In genomic region chr3R:14576692-14577646, dm6 we compare ENCODE assay signal across 5 fruit fly cellular contexts.
TF ChIP-seq lines count a peak whose summit lies in the region.

Gene stumps (plus strand): TSS chr3R:14577217.

- peak; percentile 76 to 81 for TF ChIP-seq CTCF in S2 (optimal IDR thresholded peaks at IDR 0.05; lab: Kevin White, UChicago)
- TF ChIP-seq CTCF in whole organism, embryonic (GFP tag; optimal IDR thresholded peaks at IDR 0.05; lab: Kevin White, UChicago), result peak; percentile 87

TF ChIP-seq in whole organism, adult, 20 proteins besides CTCF, POLR2A, EP300 and RAD21:
- TF ChIP-seq cnc (optimal IDR thresholded peaks at IDR 0.05; lab: Kevin White, UChicago) (no peak), CG12768 (GFP tag; optimal IDR thresholded peaks at IDR 0.05; lab: Kevin White, UChicago) (peak; percentile 47)
TF ChIP-seq in whole organism, adult: peak in this region for 1.

TF ChIP-seq in whole organism, embryonic, 481 proteins besides CTCF, POLR2A, EP300 and RAD21 (continues in another document):
- TF ChIP-seq nerfin-2 (GFP tag; IDR thresholded peaks at IDR 0.05; lab: Robert Waterston, UW; ENCODE audit: partially characterized antibody) (no peak), CG13287 (GFP tag; IDR thresholded peaks at IDR 0.05; lab: Robert Waterston, UW; ENCODE audit: partially characterized antibody) (peak; percentile 9; the same call in 1 of the 2 replicates), caup (GFP tag; optimal IDR thresholded peaks at IDR 0.05; lab: Kevin White, UChicago; ENCODE audit: severe bottlenecking) (no peak), CG15514 (GFP tag; optimal IDR thresholded peaks at IDR 0.05; lab: Kevin White, UChicago) (no peak), mld (GFP tag; IDR thresholded peaks at IDR 0.05; lab: Robert Waterston, UW; ENCODE audit: partially characterized antibody) (no peak), cato (GFP tag; optimal IDR thresholded peaks at IDR 0.05; lab: Kevin White, UChicago; ENCODE audit: borderline replicate concordance) (no peak), CG13296 (GFP tag; optimal IDR thresholded peaks at IDR 0.05; lab: Kevin White, UChicago) (no peak), CG2678 (tag; optimal IDR thresholded peaks at IDR 0.05; lab: Kevin White, UChicago) (no peak), sob (GFP tag; IDR thresholded peaks at IDR 0.05; lab: Robert Waterston, UW) (no peak), CG10543 (GFP tag; optimal IDR thresholded peaks at IDR 0.05; lab: Kevin White, UChicago) (peak; percentile 38), pros (GFP tag; optimal IDR thresholded peaks at IDR 0.05; lab: Kevin White, UChicago) (no peak), sd (tag; optimal IDR thresholded peaks at IDR 0.05; lab: Kevin White, UChicago) (peak; percentile 77), ssp (GFP tag; IDR thresholded peaks at IDR 0.05; lab: Robert Waterston, UW) (no peak), fu2 (GFP tag; optimal IDR thresholded peaks at IDR 0.05; lab: Kevin White, UChicago) (no peak), CG2120 (GFP tag; optimal IDR thresholded peaks at IDR 0.05; lab: Kevin White, UChicago) (no peak), zfh2 (GFP tag; optimal IDR thresholded peaks at IDR 0.05; lab: Kevin White, UChicago) (no peak), Ssrp (tag; optimal IDR thresholded peaks at IDR 0.05; lab: Kevin White, UChicago) (no peak), CHES-1-like (GFP tag; optimal IDR thresholded peaks at IDR 0.05; lab: Kevin White, UChicago) (no peak), tx (GFP tag; optimal IDR thresholded peaks at IDR 0.05; lab: Kevin White, UChicago) (no peak), tin (GFP tag; optimal IDR thresholded peaks at IDR 0.05; lab: Kevin White, UChicago) (no peak), run (tag; optimal IDR thresholded peaks at IDR 0.05; lab: Kevin White, UChicago) (no peak), CG3163 (GFP tag; optimal IDR thresholded peaks at IDR 0.05; lab: Kevin White, UChicago) (peak; percentile 94), C15 (GFP tag; IDR thresholded peaks at IDR 0.05; lab: Robert Waterston, UW) (no peak), Asciz (GFP tag; optimal IDR thresholded peaks at IDR 0.05; lab: Kevin White, UChicago) (no peak), CG10979 (tag; optimal IDR thresholded peaks at IDR 0.05; lab: Kevin White, UChicago) (peak; percentile 81), Usf (GFP tag; optimal IDR thresholded peaks at IDR 0.05; lab: Kevin White, UChicago) (no peak), Ravus (GFP tag; IDR thresholded peaks at IDR 0.05; lab: Robert Waterston, UW) (no peak), D (optimal IDR thresholded peaks at IDR 0.05; lab: Kevin White, UChicago) (no peak), D (GFP tag; optimal IDR thresholded peaks at IDR 0.05; lab: Kevin White, UChicago) (no peak), CG15696 (tag; optimal IDR thresholded peaks at IDR 0.05; lab: Kevin White, UChicago) (no peak)

TF ChIP-seq in whole organism, prepupa, 60 proteins besides CTCF, POLR2A, EP300 and RAD21:
- TF ChIP-seq CG10669 (GFP tag; optimal IDR thresholded peaks at IDR 0.05; lab: Kevin White, UChicago) (no peak), CG6276 (GFP tag; optimal IDR thresholded peaks at IDR 0.05; lab: Kevin White, UChicago) (peak; percentile 44), Blimp-1 (GFP tag; optimal IDR thresholded peaks at IDR 0.05; lab: Kevin White, UChicago) (no peak), esn (GFP tag; optimal IDR thresholded peaks at IDR 0.05; lab: Kevin White, UChicago) (no peak), CG32006 (GFP tag; optimal IDR thresholded peaks at IDR 0.05; lab: Kevin White, UChicago) (no peak), fd59A (GFP tag; optimal IDR thresholded peaks at IDR 0.05; lab: Kevin White, UChicago) (no peak), Met (GFP tag; optimal IDR thresholded peaks at IDR 0.05; lab: Kevin White, UChicago) (no peak), fkh (GFP tag; optimal IDR thresholded peaks at IDR 0.05; lab: Kevin White, UChicago) (peak; percentile 26), CG15336 (GFP tag; IDR thresholded peaks at IDR 0.05; lab: Robert Waterston, UW) (peak; percentile 25; the same call in 1 of the 2 replicates), Ets96B (tag; optimal IDR thresholded peaks at IDR 0.05; lab: Kevin White, UChicago) (no peak), CG6792 (GFP tag; optimal IDR thresholded peaks at IDR 0.05; lab: Kevin White, UChicago) (no peak), CG11762 (GFP tag; optimal IDR thresholded peaks at IDR 0.05; lab: Kevin White, UChicago; ENCODE audit: insufficient read depth) (no peak), Sox102F (GFP tag; optimal IDR thresholded peaks at IDR 0.05; lab: Kevin White, UChicago) (no peak), Smox (GFP tag; optimal IDR thresholded peaks at IDR 0.05; lab: Kevin White, UChicago) (no peak), CG4318 (GFP tag; optimal IDR thresholded peaks at IDR 0.05; lab: Kevin White, UChicago) (no peak), ss (GFP tag; optimal IDR thresholded peaks at IDR 0.05; lab: Kevin White, UChicago) (no peak), Eip78C (GFP tag; lab: Kevin White, UChicago) (no peak), CG3032 (tag; optimal IDR thresholded peaks at IDR 0.05; lab: Kevin White, UChicago) (no peak), CG9139 (GFP tag; optimal IDR thresholded peaks at IDR 0.05; lab: Kevin White, UChicago) (no peak), pdm3 (GFP tag; optimal IDR thresholded peaks at IDR 0.05; lab: Kevin White, UChicago) (no peak), cyc (GFP tag; optimal IDR thresholded peaks at IDR 0.05; lab: Kevin White, UChicago) (no peak), acj6 (GFP tag; optimal IDR thresholded peaks at IDR 0.05; lab: Kevin White, UChicago) (no peak), Hr39 (GFP tag; optimal IDR thresholded peaks at IDR 0.05; lab: Kevin White, UChicago) (no peak), OdsH (GFP tag; optimal IDR thresholded peaks at IDR 0.05; lab: Kevin White, UChicago) (no peak), eg (GFP tag; IDR thresholded peaks at IDR 0.05; lab: Robert Waterston, UW) (peak; percentile 62; the same call in 2 of the 3 replicates), CG8119 (GFP tag; IDR thresholded peaks at IDR 0.05; lab: Robert Waterston, UW) (peak; percentile 47; the same call in 1 of the 3 replicates)

TF ChIP-seq in whole organism, pupa, 21 proteins besides CTCF, POLR2A, EP300 and RAD21:
- TF ChIP-seq Ets98B (GFP tag; IDR thresholded peaks at IDR 0.05; lab: Robert Waterston, UW) (peak; percentile 35; the same call in 1 of the 2 replicates), CG14655 (GFP tag; optimal IDR thresholded peaks at IDR 0.05; lab: Kevin White, UChicago) (peak; percentile 32), CG32121 (GFP tag; IDR thresholded peaks at IDR 0.05; lab: Robert Waterston, UW) (peak; percentile 74), Snoo (tag; optimal IDR thresholded peaks at IDR 0.05; lab: Kevin White, UChicago) (no peak), gl (tag; optimal IDR thresholded peaks at IDR 0.05; lab: Kevin White, UChicago) (no peak), CG8159 (tag; optimal IDR thresholded peaks at IDR 0.05; lab: Kevin White, UChicago) (no peak), CG17806 (tag; optimal IDR thresholded peaks at IDR 0.05; lab: Kevin White, UChicago) (no peak), CG15710 (tag; optimal IDR thresholded peaks at IDR 0.05; lab: Kevin White, UChicago) (no peak), D1 (tag; optimal IDR thresholded peaks at IDR 0.05; lab: Kevin White, UChicago) (no peak), CG12605 (GFP tag; IDR thresholded peaks at IDR 0.05; lab: Robert Waterston, UW) (0 out of 2 replicates have a peak, but pooled peaks have one; percentile 21), CG13204 (GFP tag; optimal IDR thresholded peaks at IDR 0.05; lab: Kevin White, UChicago) (no peak), Pif1B (GFP tag; optimal IDR thresholded peaks at IDR 0.05; lab: Kevin White, UChicago) (no peak), CG34367 (tag; optimal IDR thresholded peaks at IDR 0.05; lab: Kevin White, UChicago) (no peak), Pif1A (GFP tag; optimal IDR thresholded peaks at IDR 0.05; lab: Kevin White, UChicago) (no peak), CG4496 (GFP tag; IDR thresholded peaks at IDR 0.05; lab: Robert Waterston, UW) (peak; percentile 56; the same call in 2 of the 3 replicates), CG8301 (tag; optimal IDR thresholded peaks at IDR 0.05; lab: Kevin White, UChicago) (peak; percentile 12), rn (GFP tag; IDR thresholded peaks at IDR 0.05; lab: Robert Waterston, UW) (no peak), EcR (GFP tag; optimal IDR thresholded peaks at IDR 0.05; lab: Kevin White, UChicago) (no peak)
